Fruit fly (Drosophila melanogaster) whole organism, prepupa: ENCODE data around the gene CG2747.

Experiments used
- CG10631 ChIP-seq: fragments of 200-800 bp; sonication (Bioruptor generic); optimal IDR thresholded peaks from 2 replicates; lab custom pipeline; 2016; ENCODE audit warnings: missing biosample characterization, missing genetic modification characterization
- CG10669 ChIP-seq: fragments of 200-800 bp; sonication (Bioruptor generic); optimal IDR thresholded peaks from 3 replicates; lab custom pipeline; 2018; ENCODE audit warnings: missing biosample characterization, mild to moderate bottlenecking, missing genetic modification characterization, moderate library complexity
- CG11762 ChIP-seq: fragments of 200-800 bp; sonication (Bioruptor generic); optimal IDR thresholded peaks from 3 replicates; lab custom pipeline; 2016; ENCODE audit warnings: missing biosample characterization, missing genetic modification characterization; ENCODE audit not compliant: insufficient read depth
- CG1621 ChIP-seq: fragments of 200-800 bp; sonication (Bioruptor generic); optimal IDR thresholded peaks from 3 replicates; lab custom pipeline; 2018; ENCODE audit warnings: missing biosample characterization, mild to moderate bottlenecking, missing genetic modification characterization
- CG16779 ChIP-seq: fragments of 200-800 bp; sonication (Bioruptor generic); optimal IDR thresholded peaks from 3 replicates; lab custom pipeline; 2017; ENCODE audit warnings: missing biosample characterization, mild to moderate bottlenecking, missing genetic modification characterization
- CG3032 ChIP-seq: fragments of 200-800 bp; optimal IDR thresholded peaks from 2 replicates; lab custom pipeline; 2019; ENCODE audit warnings: missing biosample characterization, mild to moderate bottlenecking, missing genetic modification characterization, moderate library complexity
- CG31627 ChIP-seq: fragments of 200-800 bp; sonication (Bioruptor generic); optimal IDR thresholded peaks from 3 replicates; lab custom pipeline; 2016; ENCODE audit warnings: missing biosample characterization, missing genetic modification characterization
- CG32006 ChIP-seq: fragments of 200-800 bp; sonication (Bioruptor generic); optimal IDR thresholded peaks from 3 replicates; lab custom pipeline; 2017; ENCODE audit warnings: missing biosample characterization, mild to moderate bottlenecking, missing genetic modification characterization
- CG34406 ChIP-seq: fragments of 200-800 bp; sonication (Bioruptor generic); optimal IDR thresholded peaks from 3 replicates; lab custom pipeline; 2016; ENCODE audit warnings: missing biosample characterization, missing genetic modification characterization
- CG3919 ChIP-seq: fragments of 200-800 bp; sonication (Bioruptor generic); optimal IDR thresholded peaks from 3 replicates; lab custom pipeline; 2016; ENCODE audit warnings: missing biosample characterization, missing genetic modification characterization
- CG4318 ChIP-seq: fragments of 200-800 bp; sonication (Bioruptor generic); optimal IDR thresholded peaks from 3 replicates; lab custom pipeline; 2017; ENCODE audit warnings: missing biosample characterization, mild to moderate bottlenecking, missing genetic modification characterization
- CG6163 ChIP-seq: fragments of 200-800 bp; sonication (Bioruptor generic); IDR thresholded peaks from 3 replicates; pipeline ENCODE4 v1.3.6; 2022; ENCODE audit warnings: missing biosample characterization, missing genetic modification characterization
- CG6276 ChIP-seq: fragments of 200-800 bp; sonication (Bioruptor generic); optimal IDR thresholded peaks from 2 replicates; lab custom pipeline; 2017; ENCODE audit warnings: missing biosample characterization, mild to moderate bottlenecking, missing genetic modification characterization
- CG6808 ChIP-seq: fragments of 200-800 bp; sonication (Bioruptor generic); optimal IDR thresholded peaks from 3 replicates; lab custom pipeline; 2017; ENCODE audit warnings: missing biosample characterization, missing genetic modification characterization, mild to moderate bottlenecking, moderate library complexity, missing genetic modification reagents
- CG8632 ChIP-seq: fragments of 200-800 bp; sonication (Bioruptor generic); optimal IDR thresholded peaks from 3 replicates; lab custom pipeline; 2016; ENCODE audit warnings: missing biosample characterization, missing genetic modification characterization
- CG9139 ChIP-seq: fragments of 200-800 bp; sonication (Bioruptor generic); optimal IDR thresholded peaks from 3 replicates; lab custom pipeline; 2017; ENCODE audit warnings: missing biosample characterization, mild to moderate bottlenecking, missing genetic modification characterization
- Eip75B ChIP-seq: fragments of 200-800 bp; sonication (Bioruptor generic); optimal IDR thresholded peaks from 3 replicates; lab custom pipeline; 2016; ENCODE audit warnings: missing biosample characterization, missing genetic modification characterization
- Eip78C ChIP-seq: fragments of 200-800 bp; sonication (Bioruptor generic); peaks from one replicate; lab custom pipeline; 2016; ENCODE audit warnings: missing biosample characterization, missing genetic modification characterization
- Ets96B ChIP-seq: fragments of 200-800 bp; optimal IDR thresholded peaks from 2 replicates; lab custom pipeline; 2019; ENCODE audit warnings: missing biosample characterization, mild to moderate bottlenecking, missing genetic modification characterization, moderate library complexity
- Gug ChIP-seq: fragments of 200-800 bp; sonication (Bioruptor generic); IDR thresholded peaks from 2 replicates; pipeline ENCODE4 v1.3.6; 2022; ENCODE audit warnings: missing biosample characterization, missing genetic modification characterization
- Hr38 ChIP-seq: sonication (Bioruptor generic); optimal IDR thresholded peaks from 2 replicates; lab custom pipeline; 2016; ENCODE audit warnings: missing biosample characterization, missing genetic modification characterization
- Hr39 ChIP-seq: fragments of 200-800 bp; sonication (Bioruptor generic); optimal IDR thresholded peaks from 2 replicates; lab custom pipeline; 2016; ENCODE audit warnings: missing biosample characterization, missing genetic modification characterization
- Hr4 ChIP-seq: fragments of 200-800 bp; sonication (Bioruptor generic); optimal IDR thresholded peaks from 3 replicates; lab custom pipeline; 2016; ENCODE audit warnings: missing biosample characterization, missing genetic modification characterization
- Lpt ChIP-seq: fragments of 200-800 bp; sonication (Bioruptor generic); optimal IDR thresholded peaks from 3 replicates; lab custom pipeline; 2016; ENCODE audit warnings: missing biosample characterization, missing genetic modification characterization
- Met ChIP-seq: fragments of 200-800 bp; sonication (Bioruptor generic); optimal IDR thresholded peaks from 3 replicates; lab custom pipeline; 2016; ENCODE audit warnings: missing biosample characterization, missing genetic modification characterization
- OdsH ChIP-seq: fragments of 200-800 bp; sonication (Bioruptor generic); optimal IDR thresholded peaks from 3 replicates; lab custom pipeline; 2016; ENCODE audit warnings: missing biosample characterization, missing genetic modification characterization
- Sox102F ChIP-seq: fragments of 200-800 bp; sonication (Bioruptor generic); optimal IDR thresholded peaks from 2 replicates; lab custom pipeline; 2016; ENCODE audit warnings: missing biosample characterization, mild to moderate bottlenecking, missing genetic modification characterization
- Sox14 ChIP-seq: fragments of 200-800 bp; sonication (Bioruptor generic); optimal IDR thresholded peaks from 3 replicates; lab custom pipeline; 2016; ENCODE audit warnings: missing biosample characterization, missing genetic modification characterization
- Sox15 ChIP-seq: fragments of 200-800 bp; sonication (Bioruptor generic); optimal IDR thresholded peaks from 3 replicates; lab custom pipeline; 2016; ENCODE audit warnings: missing biosample characterization, missing genetic modification characterization
- achi ChIP-seq: fragments of 200-800 bp; sonication (Bioruptor generic); optimal IDR thresholded peaks from 3 replicates; lab custom pipeline; 2016; ENCODE audit warnings: missing biosample characterization, missing genetic modification characterization
- acj6 ChIP-seq: fragments of 200-800 bp; sonication (Bioruptor generic); optimal IDR thresholded peaks from 3 replicates; lab custom pipeline; 2016; ENCODE audit warnings: missing biosample characterization, missing genetic modification characterization
- dac ChIP-seq: fragments of 200-800 bp; sonication (Bioruptor generic); optimal IDR thresholded peaks from 2 replicates; lab custom pipeline; 2017; ENCODE audit warnings: missing biosample characterization, mild to moderate bottlenecking, missing genetic modification characterization
- dsx ChIP-seq: fragments of 200-800 bp; optimal IDR thresholded peaks from 3 replicates; lab custom pipeline; 2019; ENCODE audit warnings: missing biosample characterization, mild to moderate bottlenecking, missing genetic modification characterization, moderate library complexity; ENCODE audit not compliant: poor library complexity, severe bottlenecking
- esn ChIP-seq: fragments of 200-800 bp; sonication (Bioruptor generic); optimal IDR thresholded peaks from 2 replicates; lab custom pipeline; 2016; ENCODE audit warnings: missing biosample characterization, mild to moderate bottlenecking, missing genetic modification characterization, moderate library complexity
- fd59A ChIP-seq: fragments of 200-800 bp; sonication (Bioruptor generic); optimal IDR thresholded peaks from 2 replicates; lab custom pipeline; 2017; ENCODE audit warnings: missing biosample characterization, mild to moderate bottlenecking, missing genetic modification characterization, missing genetic modification reagents
- fd85E ChIP-seq: fragments of 200-800 bp; sonication (Bioruptor generic); optimal IDR thresholded peaks from 3 replicates; lab custom pipeline; 2016; ENCODE audit warnings: missing biosample characterization, missing genetic modification characterization
- fkh ChIP-seq: fragments of 200-800 bp; sonication (Bioruptor generic); optimal IDR thresholded peaks from 3 replicates; lab custom pipeline; 2017; ENCODE audit warnings: missing biosample characterization, mild to moderate bottlenecking, missing genetic modification characterization, moderate library complexity
- lz ChIP-seq: fragments of 200-800 bp; sonication (Bioruptor generic); optimal IDR thresholded peaks from 3 replicates; lab custom pipeline; 2016; ENCODE audit warnings: missing biosample characterization, missing genetic modification characterization
- pdm3 ChIP-seq: fragments of 200-800 bp; sonication (Bioruptor generic); optimal IDR thresholded peaks from 3 replicates; lab custom pipeline; 2016; ENCODE audit warnings: missing biosample characterization, missing genetic modification characterization
- salr ChIP-seq, 2 experiments: fragments of 200-800 bp; sonication (Bioruptor generic); optimal IDR thresholded peaks; 3 replicates each; lab custom pipeline; 2016 to 2018; ENCODE audit warnings: missing biosample characterization in 2 of 2, missing genetic modification characterization in 2 of 2, mild to moderate bottlenecking in 1 of 2
- spab ChIP-seq: fragments of 200-800 bp; sonication (Bioruptor generic); optimal IDR thresholded peaks from 2 replicates; lab custom pipeline; 2017; ENCODE audit warnings: missing biosample characterization, mild to moderate bottlenecking, missing genetic modification characterization, missing genetic modification reagents
- ss ChIP-seq, 2 experiments: fragments of 200-800 bp; sonication (Bioruptor generic); optimal IDR thresholded peaks; 2 replicates in 1 of 2; 3 replicates in 1 of 2; lab custom pipeline; 2017 to 2018; ENCODE audit warnings: mild to moderate bottlenecking in 2 of 2, missing biosample characterization in 2 of 2, missing genetic modification characterization in 2 of 2, moderate library complexity in 1 of 2
- svp ChIP-seq: fragments of 200-800 bp; sonication (Bioruptor generic); peaks from one replicate; lab custom pipeline; 2016; ENCODE audit warnings: missing biosample characterization, missing genetic modification characterization
- topi ChIP-seq: fragments of 200-800 bp; sonication (Bioruptor generic); optimal IDR thresholded peaks from 3 replicates; lab custom pipeline; 2016; ENCODE audit warnings: missing biosample characterization, missing genetic modification characterization

Gene CG2747

DNA sequence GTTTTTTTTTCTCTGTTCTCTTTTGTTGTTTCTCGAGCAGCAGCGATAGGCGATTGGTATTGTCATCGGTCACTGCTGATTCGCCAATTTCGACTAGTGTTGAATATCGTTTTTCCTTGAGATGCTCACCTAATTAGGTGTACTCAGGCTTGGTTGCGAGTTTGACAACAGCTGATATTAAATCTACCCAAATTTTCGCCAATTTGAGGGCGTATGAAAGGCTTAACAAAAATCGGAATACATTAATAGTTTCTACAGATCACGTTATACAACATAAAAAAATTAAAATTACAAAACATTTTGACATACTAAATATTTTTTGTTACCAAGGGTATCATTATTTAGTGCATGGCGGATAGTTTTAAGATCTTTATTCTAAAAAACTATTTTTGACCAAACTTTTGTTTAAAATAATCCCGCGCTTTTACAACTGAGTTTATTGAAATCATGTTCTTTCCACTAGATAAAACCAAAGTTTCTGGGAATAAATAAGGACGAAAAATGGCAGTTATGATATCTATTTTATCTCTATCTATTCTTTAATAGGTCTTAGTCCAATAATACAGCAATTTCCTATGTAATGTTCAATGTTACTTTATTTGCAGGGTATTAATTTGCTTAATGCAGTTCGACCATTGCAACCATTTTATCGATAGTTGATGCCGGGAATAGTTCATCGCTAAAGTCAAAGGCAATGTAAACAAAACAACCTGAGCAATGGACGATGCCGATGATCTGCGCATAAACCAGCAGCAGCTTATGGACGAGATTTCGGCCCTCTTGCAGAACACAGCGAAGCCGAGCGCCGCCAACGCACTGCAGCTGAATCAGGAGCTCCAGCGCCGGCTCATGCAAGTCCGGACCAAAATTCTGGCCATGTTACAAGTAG is 17.2 kb downstream of the CG2747 start, which contains the start of the genes CG10435 and Pbp95 (continued):
- TF ChIP-seq topi (GFP tag; lab: Kevin White, UChicago), result no peak
- no peak for TF ChIP-seq Hr38 (GFP tag; lab: Kevin White, UChicago)
- TF ChIP-seq salr (GFP tag; optimal IDR thresholded peaks at IDR 0.05; lab: Kevin White, UChicago), result no peak
- TF ChIP-seq CG34406, result no peak
- no peak for TF ChIP-seq CG9139
- TF ChIP-seq Met (GFP tag; lab: Kevin White, UChicago), result no peak
- TF ChIP-seq CG6276 (GFP tag; lab: Kevin White, UChicago), result no peak
- TF ChIP-seq CG10631 (GFP tag; lab: Kevin White, UChicago), result peak; percentile 44
- TF ChIP-seq CG4318 (GFP tag; lab: Kevin White, UChicago), result no peak
- no peak for TF ChIP-seq CG3919
- no peak for TF ChIP-seq CG1621
- TF ChIP-seq OdsH (GFP tag; lab: Kevin White, UChicago), result no peak
- no peak for TF ChIP-seq achi
- peak; percentile 58 for TF ChIP-seq lz
- no peak for TF ChIP-seq Eip75B (GFP tag; lab: Kevin White, UChicago)
- peak; percentile 53 for TF ChIP-seq CG31627
- no peak for TF ChIP-seq ss (GFP tag; optimal IDR thresholded peaks at IDR 0.05; lab: Kevin White, UChicago)
- no peak for TF ChIP-seq acj6 (GFP tag; lab: Kevin White, UChicago)
- TF ChIP-seq spab (GFP tag; lab: Kevin White, UChicago), result no peak
- no peak for TF ChIP-seq CG6808 (GFP tag; lab: Kevin White, UChicago)
- no peak for TF ChIP-seq fd59A (GFP tag; lab: Kevin White, UChicago)
- TF ChIP-seq Ets96B (tag; lab: Kevin White, UChicago), result no peak
- no peak for TF ChIP-seq CG16779
- no peak for TF ChIP-seq Sox15
- peak; percentile 55 for TF ChIP-seq esn (GFP tag; lab: Kevin White, UChicago)
- TF ChIP-seq Gug (GFP tag; lab: Robert Waterston, UW), result no peak
- TF ChIP-seq Hr4, result peak; percentile 44
- TF ChIP-seq CG10669, result no peak

DNA sequence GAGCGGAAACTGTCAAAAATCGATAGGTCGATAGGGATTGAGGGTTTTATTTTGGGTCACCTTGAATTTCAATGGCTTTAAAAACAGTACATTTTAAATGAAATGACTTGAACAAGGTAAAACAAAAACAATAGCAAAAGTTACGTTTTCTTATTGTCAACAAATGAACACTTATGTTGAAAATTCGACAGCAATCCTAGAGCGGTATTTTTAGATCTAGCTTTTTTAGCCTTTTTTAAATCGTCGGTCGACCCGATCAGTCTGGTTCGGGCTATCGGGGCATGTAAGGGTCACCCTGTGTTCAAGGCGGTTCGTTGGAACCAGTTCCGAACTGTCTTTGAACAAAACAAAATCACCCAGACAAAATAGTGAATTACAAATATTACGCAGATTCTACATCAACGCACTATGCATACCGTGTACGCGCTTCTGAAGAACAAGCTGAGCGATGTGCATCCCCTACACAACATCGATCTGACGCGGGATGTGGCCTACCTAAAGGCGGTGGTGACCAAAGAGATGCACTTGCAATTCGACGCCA is 21.4 kb downstream of the CG2747 start, which contains the start of the genes CG11052 and CG3223:
Gene CG11052 (minus strand): TSS at position 218 of the 541 bp plus-strand sequence.
Gene CG3223 (plus strand): TSS at position 321 of the 541 bp plus-strand sequence.
- no peak for TF ChIP-seq Hr39 (GFP tag; lab: Kevin White, UChicago)
- no peak for TF ChIP-seq spab (GFP tag; lab: Kevin White, UChicago)
- no peak for TF ChIP-seq dac (GFP tag; lab: Kevin White, UChicago)
- TF ChIP-seq Hr38 (GFP tag; lab: Kevin White, UChicago), result no peak
- TF ChIP-seq Met (GFP tag; lab: Kevin White, UChicago), result no peak
- TF ChIP-seq fkh (GFP tag; lab: Kevin White, UChicago), result no peak
- TF ChIP-seq CG34406, result no peak
- no peak for TF ChIP-seq CG6163 (GFP tag; lab: Robert Waterston, UW)
- no peak for TF ChIP-seq fd85E (GFP tag; lab: Kevin White, UChicago)
- no peak for TF ChIP-seq CG11762
- peak; percentile 46 for TF ChIP-seq Sox14 (GFP tag; lab: Kevin White, UChicago)
- no peak for TF ChIP-seq CG6808 (GFP tag; lab: Kevin White, UChicago)
- TF ChIP-seq CG3919, result no peak
- no peak for TF ChIP-seq pdm3
- TF ChIP-seq CG4318 (GFP tag; lab: Kevin White, UChicago), result no peak
- TF ChIP-seq Eip78C (GFP tag; lab: Kevin White, UChicago), result peak; percentile 46
- no peak for TF ChIP-seq CG31627
- no peak for TF ChIP-seq ss (GFP tag; optimal IDR thresholded peaks at IDR 0.05; lab: Kevin White, UChicago)
- TF ChIP-seq CG10669, result no peak
- no peak for TF ChIP-seq achi
- peak; percentile 81 for TF ChIP-seq svp (GFP tag; lab: Kevin White, UChicago)
- no peak for TF ChIP-seq CG8632 (GFP tag; lab: Kevin White, UChicago)
- no peak for TF ChIP-seq CG3032
- TF ChIP-seq acj6 (GFP tag; lab: Kevin White, UChicago), result no peak
- no peak for TF ChIP-seq CG32006 (GFP tag; lab: Kevin White, UChicago)
- no peak for TF ChIP-seq dsx (GFP tag; lab: Kevin White, UChicago)
- no peak for TF ChIP-seq CG9139
- peak; percentile 43 for TF ChIP-seq esn (GFP tag; lab: Kevin White, UChicago)
- no peak for TF ChIP-seq Lpt
- no peak for TF ChIP-seq Sox102F
